Worm (Caenorhabditis elegans) whole organism, late embryonic: ENCODE data around the gene dhs-30.
"Not testable (repeated sequence)": the region's sequence is repeated elsewhere in the genome, so short reads cannot be mapped to it uniquely, and the experiment has no call there.

Experiments used
- fkh-10 ChIP-seq: fragments of 150-350 bp; optimal IDR thresholded peaks from 2 replicates; lab custom pipeline; 2014; ENCODE audit warnings: missing biosample characterization, missing genetic modification reagents, missing genetic modification characterization
- gmeb-2 ChIP-seq: sonication (generic microtip); optimal IDR thresholded peaks from 2 replicates; lab custom pipeline; 2016; ENCODE audit warnings: missing genetic modification characterization, inconsistent platforms, missing compliant biosample characterization
- hlh-15 ChIP-seq: sonication (generic microtip); optimal IDR thresholded peaks from 2 replicates; lab custom pipeline; 2016; ENCODE audit warnings: missing genetic modification characterization, missing compliant biosample characterization
- odd-2 ChIP-seq: sonication (generic microtip); optimal IDR thresholded peaks from 2 replicates; lab custom pipeline; 2017; ENCODE audit warnings: antibody characterized with exemption, mild to moderate bottlenecking, missing genetic modification characterization, missing compliant biosample characterization
- pha-4 ChIP-seq: fragments of 150-350 bp; optimal IDR thresholded peaks from 2 replicates; lab custom pipeline; 2018; ENCODE audit warnings: missing biosample characterization, missing genetic modification reagents, missing genetic modification characterization
- rnt-1 ChIP-seq: sonication (generic microtip); optimal IDR thresholded peaks from 2 replicates; lab custom pipeline; 2016; ENCODE audit warnings: missing genetic modification characterization, missing compliant biosample characterization

ce11 chrX:17255750-17256149, 20.1 kb upstream of the dhs-30 start:
- not testable (repeated sequence) for TF ChIP-seq odd-2 (tag; lab: Kevin White, UChicago); pha-4 (tag; lab: Kevin White, UChicago); hlh-15 (tag; lab: Kevin White, UChicago); rnt-1 (tag; lab: Kevin White, UChicago); fkh-10; gmeb-2 (tag; lab: Kevin White, UChicago)
